Worm (Caenorhabditis elegans) whole organism, early embryonic: ENCODE measurements around the gene clc-2.

Experiments
- B0310.2 ChIP-seq: sonication (generic microtip); optimal IDR thresholded peaks from 2 replicates; lab custom pipeline; 2016; ENCODE audit warnings: mild to moderate bottlenecking, missing genetic modification characterization, missing compliant biosample characterization
- F13C5.2 ChIP-seq: sonication (generic microtip); optimal IDR thresholded peaks from 2 replicates; lab custom pipeline; 2017; ENCODE audit warnings: mild to moderate bottlenecking, missing genetic modification characterization, inconsistent platforms, missing compliant biosample characterization
- aly-1 ChIP-seq: sonication (generic microtip); optimal IDR thresholded peaks from 2 replicates; lab custom pipeline; 2016; ENCODE audit warnings: missing genetic modification characterization, missing compliant biosample characterization
- ama-1 ChIP-seq: fragments of 150-350 bp; optimal IDR thresholded peaks from 2 replicates; lab custom pipeline; 2014
- ceh-13 ChIP-seq: fragments of 200-800 bp; sonication (Bioruptor generic); optimal IDR thresholded peaks from 2 replicates; lab custom pipeline; 2018; ENCODE audit warnings: mild to moderate bottlenecking, missing genetic modification characterization, missing compliant biosample characterization
- ceh-36 ChIP-seq: sonication (generic microtip); optimal IDR thresholded peaks from 2 replicates; lab custom pipeline; 2016; ENCODE audit warnings: missing genetic modification characterization, inconsistent platforms, missing compliant biosample characterization
- ets-7 ChIP-seq: sonication (generic microtip); optimal IDR thresholded peaks from 2 replicates; lab custom pipeline; 2016; ENCODE audit warnings: missing genotype, missing genetic modification characterization, missing compliant biosample characterization
- flt-1 ChIP-seq: fragments of 200-800 bp; sonication (Bioruptor generic); IDR thresholded peaks from 2 replicates; pipeline ENCODE4 v1.3.6; 2022; ENCODE audit warnings: missing genetic modification characterization, missing compliant biosample characterization
- hmbx-1 ChIP-seq: sonication (generic microtip); optimal IDR thresholded peaks from 2 replicates; lab custom pipeline; 2016; ENCODE audit warnings: mild to moderate bottlenecking, missing genetic modification characterization, missing compliant biosample characterization
- hmg-4 ChIP-seq: fragments of 200-800 bp; sonication (Bioruptor generic); optimal IDR thresholded peaks from 2 replicates; lab custom pipeline; 2018; ENCODE audit warnings: mild to moderate bottlenecking, missing genetic modification characterization, missing compliant biosample characterization
- hnd-1 ChIP-seq: sonication (generic microtip); optimal IDR thresholded peaks from 2 replicates; lab custom pipeline; 2016; ENCODE audit warnings: missing genetic modification characterization, missing compliant biosample characterization
- pes-1 ChIP-seq: fragments of 200-800 bp; sonication (Bioruptor generic); IDR thresholded peaks from 2 replicates; pipeline ENCODE4 v1.3.6; 2022; ENCODE audit warnings: missing genetic modification reagents, missing genetic modification characterization, missing compliant biosample characterization
- scrt-1 ChIP-seq: fragments of 200-800 bp; sonication (Bioruptor generic); IDR thresholded peaks from 2 replicates; pipeline ENCODE4 v1.3.6; 2022; ENCODE audit warnings: missing genetic modification characterization, missing compliant biosample characterization
- sea-1 ChIP-seq: fragments of 200-800 bp; sonication (Bioruptor generic); conservative IDR thresholded peaks from 2 replicates; pipeline ENCODE4 v1.3.6; 2022; ENCODE audit warnings: missing genetic modification characterization, missing compliant biosample characterization
- tbx-11 ChIP-seq: fragments of 200-800 bp; sonication (Bioruptor generic); IDR thresholded peaks from 2 replicates; pipeline ENCODE4 v1.3.6; 2022; ENCODE audit warnings: missing genetic modification characterization, missing compliant biosample characterization
- tbx-37 ChIP-seq: fragments of 200-800 bp; sonication (Bioruptor generic); conservative IDR thresholded peaks from 2 replicates; pipeline ENCODE4 v1.3.6; 2022; ENCODE audit warnings: missing genetic modification reagents, missing genetic modification characterization, missing compliant biosample characterization
- tra-4 ChIP-seq: sonication (generic microtip); optimal IDR thresholded peaks from 2 replicates; lab custom pipeline; 2017; ENCODE audit warnings: missing genetic modification characterization, missing compliant biosample characterization

Gene clc-2

DNA sequence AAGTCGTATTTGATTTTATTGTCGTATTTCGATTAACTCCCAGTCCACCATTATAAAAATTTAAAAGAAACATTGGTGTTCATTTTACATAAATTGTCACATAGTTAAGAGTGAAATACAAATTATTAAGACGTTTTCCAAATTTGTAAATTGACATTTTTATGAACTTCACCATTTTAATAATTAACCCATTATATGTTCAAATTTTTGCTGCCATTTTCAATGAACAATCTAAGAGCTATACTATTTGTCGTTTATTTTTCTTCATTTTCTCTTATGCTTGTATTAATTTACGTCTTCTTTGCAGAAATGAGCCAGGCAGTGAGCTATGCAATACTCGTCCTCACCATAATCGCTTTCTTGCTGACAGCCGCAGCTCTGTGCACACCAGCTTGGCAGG lies at the start of gene clc-2:
Gene clc-2 (plus strand): TSS at position 301 of the 400 bp plus-strand sequence.
- no peak for TF ChIP-seq tbx-11 (GFP tag; lab: Robert Waterston, UW)
- TF ChIP-seq scrt-1 (GFP tag; lab: Robert Waterston, UW): no peak
- TF ChIP-seq ama-1 (lab: Kevin White, UChicago): no peak
- TF ChIP-seq ceh-13: no peak
- no peak for TF ChIP-seq tra-4 (tag; lab: Kevin White, UChicago)
- TF ChIP-seq pes-1 (GFP tag; lab: Robert Waterston, UW): no peak
- no peak for TF ChIP-seq ceh-36 (tag; lab: Kevin White, UChicago)
- no peak for TF ChIP-seq hmbx-1 (tag; lab: Kevin White, UChicago)
- TF ChIP-seq aly-1 (tag; lab: Kevin White, UChicago): no peak
- TF ChIP-seq ets-7 (tag; lab: Kevin White, UChicago): no peak
- TF ChIP-seq hnd-1 (tag; lab: Kevin White, UChicago): no peak

DNA sequence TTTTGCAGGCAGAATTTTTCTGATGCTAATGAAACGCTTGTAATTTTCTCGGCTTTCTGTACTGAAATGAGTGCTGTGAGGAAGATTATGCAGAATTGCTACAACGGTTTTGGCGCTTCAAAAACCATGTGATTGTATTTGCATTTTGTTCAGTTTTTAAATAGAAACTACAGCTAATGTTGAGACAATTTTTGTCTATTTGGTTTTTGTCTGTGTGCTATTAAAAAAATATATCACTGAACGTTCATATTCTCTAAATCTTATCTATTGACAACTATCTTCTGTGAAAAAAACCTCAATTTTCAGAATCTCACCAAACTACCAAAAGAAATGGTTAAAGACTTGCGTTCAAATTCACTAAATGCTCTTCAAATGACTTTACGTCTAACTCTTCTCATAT lies 41.0 kb upstream of the clc-2 start, which contains the start of gene C10A4.6:
Gene C10A4.6 (plus strand): TSS at position 301 of the 400 bp plus-strand sequence.
- TF ChIP-seq hnd-1 (tag; lab: Kevin White, UChicago) (no peak), ets-7 (tag; lab: Kevin White, UChicago) (no peak), flt-1 (GFP tag; lab: Robert Waterston, UW) (no peak)

ce11 chrX:7393167-7393566 lies 38.1 kb upstream of the clc-2 start, which contains the start of gene gad-2:
Gene gad-2, plus strand, starts transcription at chrX:7393467.
- TF ChIP-seq hmbx-1 (tag; lab: Kevin White, UChicago): no peak
- no peak for TF ChIP-seq scrt-1 (GFP tag; lab: Robert Waterston, UW)
- TF ChIP-seq tbx-11 (GFP tag; lab: Robert Waterston, UW): no peak
- TF ChIP-seq pes-1 (GFP tag; lab: Robert Waterston, UW): no peak
- TF ChIP-seq tra-4 (tag; lab: Kevin White, UChicago): no peak
- TF ChIP-seq F13C5.2 (tag; lab: Kevin White, UChicago): no peak
- no peak for TF ChIP-seq hmg-4 (GFP tag; lab: Kevin White, UChicago)
- TF ChIP-seq B0310.2 (tag; lab: Kevin White, UChicago): no peak
- no peak for TF ChIP-seq flt-1 (GFP tag; lab: Robert Waterston, UW)
- TF ChIP-seq hnd-1 (tag; lab: Kevin White, UChicago): no peak
- no peak for TF ChIP-seq aly-1 (tag; lab: Kevin White, UChicago)
- no peak for TF ChIP-seq ceh-13
- no peak for TF ChIP-seq ceh-36 (tag; lab: Kevin White, UChicago)
- TF ChIP-seq sea-1 (GFP tag; lab: Robert Waterston, UW): no peak

DNA sequence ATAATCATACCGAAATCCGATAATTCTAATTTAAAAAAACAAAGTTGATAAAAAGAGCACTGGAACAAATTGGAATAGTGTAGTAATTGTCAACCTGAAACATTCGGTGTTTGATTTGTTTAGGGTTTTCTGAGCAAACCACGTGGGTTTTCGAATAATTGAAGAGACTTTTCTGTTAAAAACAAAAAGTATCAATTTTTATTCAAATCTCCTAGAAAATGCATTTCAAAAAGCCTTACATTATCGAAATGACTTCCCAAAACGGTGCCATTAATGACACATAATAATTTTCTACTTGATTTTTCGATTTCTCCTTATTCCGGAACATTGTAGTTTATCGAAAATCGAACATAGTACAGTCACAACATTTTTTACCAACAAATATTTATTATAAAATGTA lies 33.3 kb upstream of the clc-2 start, which contains the start of gene C10A4.13:
Gene C10A4.13 (minus strand): TSS at position 101 of the 400 bp plus-strand sequence.
- TF ChIP-seq hnd-1 (tag; lab: Kevin White, UChicago) (no peak), flt-1 (GFP tag; lab: Robert Waterston, UW) (no peak), aly-1 (tag; lab: Kevin White, UChicago) (no peak), hmg-4 (GFP tag; lab: Kevin White, UChicago) (no peak), tbx-37 (GFP tag; lab: Robert Waterston, UW) (no peak), ama-1 (lab: Kevin White, UChicago) (no peak), hmbx-1 (tag; lab: Kevin White, UChicago) (no peak), scrt-1 (GFP tag; lab: Robert Waterston, UW) (no peak), F13C5.2 (tag; lab: Kevin White, UChicago) (no peak)

DNA sequence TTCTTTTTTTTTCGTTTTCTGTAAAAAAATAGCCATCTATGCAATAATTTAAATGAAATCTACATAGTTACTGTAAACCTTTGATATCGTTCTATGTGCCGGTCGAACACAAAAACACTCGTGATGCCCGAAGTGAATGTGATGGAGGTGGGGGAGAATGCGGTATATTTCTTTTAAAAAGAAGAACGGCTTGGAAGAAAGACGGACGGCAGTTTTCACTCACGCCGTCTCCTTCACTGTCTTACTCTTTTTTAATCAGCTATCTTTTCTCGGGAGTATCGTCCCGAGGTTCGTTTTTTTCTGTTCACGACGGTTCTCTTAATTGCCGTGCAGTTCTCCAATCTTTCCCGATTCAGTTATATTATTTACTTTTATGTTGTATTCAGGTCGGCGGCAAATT lies 32.7 kb upstream of the clc-2 start, which contains the start of gene C10A4.10:
Gene C10A4.10 (plus strand): TSS at position 301 of the 400 bp plus-strand sequence.
- no peak for TF ChIP-seq ama-1 (lab: Kevin White, UChicago)

- no peak for TF ChIP-seq tbx-37 (GFP tag; lab: Robert Waterston, UW)
- no peak for TF ChIP-seq F13C5.2 (tag; lab: Kevin White, UChicago)
- TF ChIP-seq sea-1 (GFP tag; lab: Robert Waterston, UW): no peak
- no peak for TF ChIP-seq hmg-4 (GFP tag; lab: Kevin White, UChicago)
- TF ChIP-seq aly-1 (tag; lab: Kevin White, UChicago): no peak
- no peak for TF ChIP-seq scrt-1 (GFP tag; lab: Robert Waterston, UW)
- no peak for TF ChIP-seq ets-7 (tag; lab: Kevin White, UChicago)
- no peak for TF ChIP-seq pes-1 (GFP tag; lab: Robert Waterston, UW)
- TF ChIP-seq B0310.2 (tag; lab: Kevin White, UChicago): no peak
- TF ChIP-seq flt-1 (GFP tag; lab: Robert Waterston, UW): no peak
- no peak for TF ChIP-seq tra-4 (tag; lab: Kevin White, UChicago)
- no peak for TF ChIP-seq hnd-1 (tag; lab: Kevin White, UChicago)
- no peak for TF ChIP-seq ceh-13
- no peak for TF ChIP-seq hmbx-1 (tag; lab: Kevin White, UChicago)
Measured at ce11 chrX:7400788-7401187, 30.5 kb upstream of the clc-2 start, which contains the start of gene C10A4.4. Gene C10A4.4, plus strand, starts transcription at chrX:7401088.

DNA sequence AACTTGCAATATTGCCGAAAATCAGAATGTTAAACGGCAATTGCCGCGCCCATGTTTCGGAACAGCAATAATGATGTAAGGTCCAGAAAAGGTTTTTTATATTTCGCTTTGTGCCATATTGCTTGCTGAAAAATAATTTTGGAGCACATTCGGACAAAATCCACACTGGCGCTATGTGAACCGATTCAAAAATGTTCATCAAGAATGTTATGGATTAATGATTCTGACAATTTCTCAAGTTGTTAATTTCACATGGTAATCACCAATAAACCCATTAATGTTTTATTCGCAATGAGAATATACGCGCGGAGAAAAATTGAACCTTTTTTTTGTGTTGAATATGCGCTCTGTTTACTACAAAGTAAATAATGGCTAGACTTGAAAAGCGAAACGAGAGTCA lies 26.7 kb upstream of the clc-2 start:
- TF ChIP-seq ets-7 (tag; lab: Kevin White, UChicago) (no peak), tbx-37 (GFP tag; lab: Robert Waterston, UW) (no peak), hmg-4 (GFP tag; lab: Kevin White, UChicago) (no peak), sea-1 (GFP tag; lab: Robert Waterston, UW) (no peak), aly-1 (tag; lab: Kevin White, UChicago) (no peak), tra-4 (tag; lab: Kevin White, UChicago) (no peak), hnd-1 (tag; lab: Kevin White, UChicago) (no peak)

- no peak for TF ChIP-seq tbx-11 (GFP tag; lab: Robert Waterston, UW)
- TF ChIP-seq ceh-13: no peak
- TF ChIP-seq F13C5.2 (tag; lab: Kevin White, UChicago): no peak
- no peak for TF ChIP-seq tbx-37 (GFP tag; lab: Robert Waterston, UW)
- TF ChIP-seq tra-4 (tag; lab: Kevin White, UChicago): no peak
- no peak for TF ChIP-seq flt-1 (GFP tag; lab: Robert Waterston, UW)
- no peak for TF ChIP-seq hnd-1 (tag; lab: Kevin White, UChicago)
- no peak for TF ChIP-seq scrt-1 (GFP tag; lab: Robert Waterston, UW)
- TF ChIP-seq ets-7 (tag; lab: Kevin White, UChicago): no peak
- TF ChIP-seq ama-1 (lab: Kevin White, UChicago): no peak
- no peak for TF ChIP-seq aly-1 (tag; lab: Kevin White, UChicago)
- TF ChIP-seq ceh-36 (tag; lab: Kevin White, UChicago): no peak
- TF ChIP-seq hmg-4 (GFP tag; lab: Kevin White, UChicago): no peak
- TF ChIP-seq pes-1 (GFP tag; lab: Robert Waterston, UW): no peak
- no peak for TF ChIP-seq B0310.2 (tag; lab: Kevin White, UChicago)
- TF ChIP-seq hmbx-1 (tag; lab: Kevin White, UChicago): no peak
- TF ChIP-seq sea-1 (GFP tag; lab: Robert Waterston, UW): no peak
Measured at ce11 chrX:7405393-7405792, 25.9 kb upstream of the clc-2 start, which contains the start of gene C10A4.3. Gene C10A4.3, plus strand, starts transcription at chrX:7405693.
